Worm (Caenorhabditis elegans) whole organism, young adult: ENCODE data around the gene eor-2.

Experiments
- B0261.1 ChIP-seq: sonication (generic microtip); optimal IDR thresholded peaks from 2 replicates; lab custom pipeline; 2016; ENCODE audit warnings: mild to moderate bottlenecking, missing genetic modification characterization, moderate library complexity, missing compliant biosample characterization
- B0336.3 ChIP-seq: fragments of 200-800 bp; sonication (Bioruptor generic); IDR thresholded peaks from 2 replicates; pipeline ENCODE4 v1.3.6; 2022; ENCODE audit warnings: missing genetic modification characterization, missing compliant biosample characterization
- C06A6.2 ChIP-seq: fragments of 200-800 bp; sonication (Bioruptor generic); conservative IDR thresholded peaks from 2 replicates; pipeline ENCODE4 v1.3.6; 2022; ENCODE audit warnings: missing genetic modification characterization, missing compliant biosample characterization
- F23B12.7 ChIP-seq: sonication (generic microtip); optimal IDR thresholded peaks from 2 replicates; lab custom pipeline; 2017; ENCODE audit warnings: missing genetic modification characterization, mild to moderate bottlenecking, missing compliant biosample characterization, antibody characterized with exemption, moderate library complexity; ENCODE audit not compliant: insufficient read depth
- F39B2.1 ChIP-seq: fragments of 200-800 bp; sonication (Bioruptor generic); IDR thresholded peaks from 2 replicates; pipeline ENCODE4 v1.3.6; 2022; ENCODE audit warnings: missing genetic modification reagents, missing genetic modification characterization, missing compliant biosample characterization
- F49E8.2 ChIP-seq: sonication (generic microtip); optimal IDR thresholded peaks from 3 replicates; lab custom pipeline; 2017; ENCODE audit warnings: missing genetic modification characterization, mild to moderate bottlenecking, missing compliant biosample characterization, antibody characterized with exemption, moderate library complexity; ENCODE audit not compliant: insufficient read depth
- K12H6.12 ChIP-seq: fragments of 200-800 bp; sonication (Bioruptor generic); optimal IDR thresholded peaks from 2 replicates; lab custom pipeline; 2018; ENCODE audit warnings: mild to moderate bottlenecking, missing genetic modification characterization, missing compliant biosample characterization
- Y95B8A.8 ChIP-seq: fragments of 200-800 bp; sonication (Bioruptor generic); IDR thresholded peaks from 2 replicates; pipeline ENCODE4 v1.3.6; 2022; ENCODE audit warnings: missing genetic modification reagents, missing genetic modification characterization, missing compliant biosample characterization
- ama-1 ChIP-seq, 3 experiments: fragments of 150-350 bp in 1 of 3; sonication (generic microtip) in 2 of 3; optimal IDR thresholded peaks; 2 replicates each; lab custom pipeline; 2014 to 2018; ENCODE audit warnings: missing biosample characterization in 2 of 3, missing genetic modification characterization in 2 of 3, missing genetic modification reagents in 2 of 3
- aptf-2 ChIP-seq: fragments of 200-800 bp; sonication (Bioruptor generic); conservative IDR thresholded peaks from 2 replicates; pipeline ENCODE4 v1.3.6; 2022; ENCODE audit warnings: missing genetic modification reagents, missing genetic modification characterization, missing compliant biosample characterization
- attf-3 ChIP-seq: fragments of 200-800 bp; sonication (Bioruptor generic); conservative IDR thresholded peaks from 2 replicates; pipeline ENCODE4 v1.3.6; 2022; ENCODE audit warnings: missing genetic modification reagents, missing genetic modification characterization, missing compliant biosample characterization
- attf-5 ChIP-seq: fragments of 200-800 bp; sonication (Bioruptor generic); optimal IDR thresholded peaks from 2 replicates; lab custom pipeline; 2018; ENCODE audit warnings: mild to moderate bottlenecking, missing genetic modification characterization, missing compliant biosample characterization
- bed-1 ChIP-seq: fragments of 200-800 bp; sonication (Bioruptor generic); IDR thresholded peaks from 2 replicates; pipeline ENCODE4 v1.3.6; 2022; ENCODE audit warnings: missing genetic modification reagents, missing genetic modification characterization, missing compliant biosample characterization
- ceh-58 ChIP-seq: fragments of 200-800 bp; sonication (Bioruptor generic); IDR thresholded peaks from 2 replicates; pipeline ENCODE4 v1.3.6; 2022; ENCODE audit warnings: missing genetic modification characterization, missing compliant biosample characterization
- chd-7 ChIP-seq: sonication (generic microtip); optimal IDR thresholded peaks from 2 replicates; lab custom pipeline; 2016; ENCODE audit warnings: mild to moderate bottlenecking, missing genetic modification characterization, moderate library complexity, missing compliant biosample characterization
- die-1 ChIP-seq: sonication (generic microtip); optimal IDR thresholded peaks from 2 replicates; lab custom pipeline; 2016; ENCODE audit warnings: missing genotype, mild to moderate bottlenecking, missing genetic modification characterization, missing compliant biosample characterization
- dpff-1 ChIP-seq: sonication (generic microtip); optimal IDR thresholded peaks from 2 replicates; lab custom pipeline; 2017; ENCODE audit warnings: mild to moderate bottlenecking, missing genetic modification characterization, missing compliant biosample characterization
- dpl-1 ChIP-seq: fragments of 150-350 bp; optimal IDR thresholded peaks from 2 replicates; lab custom pipeline; 2014; ENCODE audit warnings: missing biosample characterization, missing genetic modification reagents, missing genetic modification characterization
- fkh-3 ChIP-seq: sonication (generic microtip); optimal IDR thresholded peaks from 2 replicates; lab custom pipeline; 2016; ENCODE audit warnings: mild to moderate bottlenecking, missing genetic modification characterization, missing compliant biosample characterization
- hmg-1.2 ChIP-seq: fragments of 200-800 bp; sonication (Bioruptor generic); IDR thresholded peaks from 2 replicates; pipeline ENCODE4 v1.3.6; 2022; ENCODE audit warnings: missing genetic modification reagents, missing genetic modification characterization, missing compliant biosample characterization
- let-607 ChIP-seq, 2 experiments: fragments of 200-800 bp in 1 of 2; sonication (Bioruptor generic) in 1 of 2; sonication (generic microtip) in 1 of 2; optimal IDR thresholded peaks; 2 replicates each; lab custom pipeline; 2016 to 2018; ENCODE audit warnings: mild to moderate bottlenecking in 2 of 2, missing compliant biosample characterization in 2 of 2, missing genetic modification characterization in 2 of 2, moderate library complexity in 2 of 2, missing genotype in 1 of 2
- lir-1 ChIP-seq: fragments of 200-800 bp; sonication (Bioruptor generic); conservative IDR thresholded peaks from 2 replicates; pipeline ENCODE4 v1.3.6; 2022; ENCODE audit warnings: missing genetic modification reagents, missing genetic modification characterization, missing compliant biosample characterization
- lsl-1 ChIP-seq: fragments of 200-800 bp; sonication (Bioruptor generic); optimal IDR thresholded peaks from 2 replicates; lab custom pipeline; 2018; ENCODE audit warnings: mild to moderate bottlenecking, missing genetic modification characterization, moderate library complexity, missing compliant biosample characterization
- madf-10 ChIP-seq: sonication (generic microtip); optimal IDR thresholded peaks from 2 replicates; lab custom pipeline; 2016; ENCODE audit warnings: mild to moderate bottlenecking, missing genetic modification characterization, missing compliant biosample characterization
- mcd-1 ChIP-seq: fragments of 200-800 bp; sonication (Bioruptor generic); IDR thresholded peaks from 2 replicates; pipeline ENCODE4 v1.3.6; 2022; ENCODE audit warnings: missing genetic modification reagents, missing genetic modification characterization, missing compliant biosample characterization
- mes-4 ChIP-seq: sonication (generic microtip); optimal IDR thresholded peaks from 2 replicates; lab custom pipeline; 2016; ENCODE audit warnings: missing genotype, missing genetic modification characterization, missing compliant biosample characterization
- mxl-1 ChIP-seq: sonication (generic microtip); optimal IDR thresholded peaks from 2 replicates; lab custom pipeline; 2016; ENCODE audit warnings: missing genetic modification characterization, missing compliant biosample characterization
- nfyb-1 ChIP-seq: fragments of 200-800 bp; sonication (Bioruptor generic); IDR thresholded peaks from 2 replicates; pipeline ENCODE4 v1.3.6; 2022; ENCODE audit warnings: missing genetic modification reagents, missing genetic modification characterization, missing compliant biosample characterization
- nhr-179 ChIP-seq: sonication (generic microtip); optimal IDR thresholded peaks from 2 replicates; lab custom pipeline; 2016; ENCODE audit warnings: mild to moderate bottlenecking, missing genetic modification characterization, missing compliant biosample characterization
- nhr-80 ChIP-seq: sonication (generic microtip); optimal IDR thresholded peaks from 2 replicates; lab custom pipeline; 2016; ENCODE audit warnings: missing genetic modification characterization, missing compliant biosample characterization
- pha-4 ChIP-seq: fragments of 150-350 bp; sonication (generic microtip); optimal IDR thresholded peaks from 2 replicates; lab custom pipeline; 2014; ENCODE audit warnings: missing biosample characterization, missing genetic modification reagents, missing genetic modification characterization
- repo-1 ChIP-seq: sonication (generic microtip); optimal IDR thresholded peaks from 2 replicates; lab custom pipeline; 2017; ENCODE audit warnings: mild to moderate bottlenecking, missing genetic modification characterization, missing compliant biosample characterization
- snpc-3.4 ChIP-seq: sonication (generic microtip); optimal IDR thresholded peaks from 2 replicates; lab custom pipeline; 2017; ENCODE audit warnings: missing genetic modification characterization, mild to moderate bottlenecking, missing compliant biosample characterization, antibody characterized with exemption, moderate library complexity, missing genotype, missing genetic modification reagents
- somi-1 ChIP-seq: fragments of 200-800 bp; sonication (Bioruptor generic); optimal IDR thresholded peaks from 2 replicates; lab custom pipeline; 2018; ENCODE audit warnings: mild to moderate bottlenecking, missing genetic modification characterization, missing compliant biosample characterization
- tbp1 ChIP-seq: fragments of 200-800 bp; sonication (Bioruptor generic); optimal IDR thresholded peaks from 2 replicates; lab custom pipeline; 2018; ENCODE audit warnings: mild to moderate bottlenecking, missing genetic modification characterization, missing compliant biosample characterization
- tbx-9 ChIP-seq: sonication (generic microtip); optimal IDR thresholded peaks from 2 replicates; lab custom pipeline; 2016; ENCODE audit warnings: borderline replicate concordance, missing genetic modification characterization, inconsistent platforms, missing compliant biosample characterization
- tlf-1 ChIP-seq: fragments of 200-800 bp; sonication (Bioruptor generic); optimal IDR thresholded peaks from 2 replicates; lab custom pipeline; 2018; ENCODE audit warnings: mild to moderate bottlenecking, missing genetic modification characterization, missing compliant biosample characterization
- unc-130 ChIP-seq: sonication (generic microtip); optimal IDR thresholded peaks from 2 replicates; lab custom pipeline; 2016; ENCODE audit warnings: missing genetic modification reagents, missing genetic modification characterization, missing compliant biosample characterization
- ztf-18 ChIP-seq: sonication (generic microtip); optimal IDR thresholded peaks from 2 replicates; lab custom pipeline; 2016; ENCODE audit warnings: missing genotype, mild to moderate bottlenecking, missing genetic modification characterization, missing compliant biosample characterization
- ztf-28 ChIP-seq: fragments of 200-800 bp; sonication (Bioruptor generic); IDR thresholded peaks from 2 replicates; pipeline ENCODE4 v1.3.6; 2022; ENCODE audit warnings: missing genetic modification reagents, missing genetic modification characterization, missing compliant biosample characterization
- ztf-3 ChIP-seq: fragments of 200-800 bp; sonication (Bioruptor generic); optimal IDR thresholded peaks from 2 replicates; lab custom pipeline; 2018; ENCODE audit warnings: mild to moderate bottlenecking, missing genetic modification characterization, missing compliant biosample characterization
- ztf-6 ChIP-seq: fragments of 200-800 bp; sonication (Bioruptor generic); IDR thresholded peaks from 2 replicates; pipeline ENCODE4 v1.3.6; 2022; ENCODE audit warnings: missing genetic modification reagents, missing genetic modification characterization, missing compliant biosample characterization

The eor-2 gene

DNA sequence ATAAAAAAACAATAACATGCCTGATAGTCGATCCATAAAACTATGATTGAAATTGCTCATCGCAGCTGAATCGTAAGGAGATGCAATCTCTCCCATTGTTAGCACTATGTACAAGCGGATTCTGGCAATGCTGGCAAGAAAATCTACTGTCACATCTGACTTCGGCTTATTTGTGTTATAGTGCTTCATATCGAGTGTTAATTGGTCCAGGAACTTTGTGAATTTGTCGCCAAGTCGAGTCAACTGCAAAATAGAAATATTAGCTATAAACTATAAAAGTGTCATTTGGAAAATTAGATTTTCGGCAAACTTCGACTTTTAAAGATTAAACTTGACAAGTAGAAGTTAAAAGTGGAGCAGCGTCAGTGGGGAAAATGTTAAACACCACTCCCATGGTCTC, 18.5 kb upstream of the eor-2 start:
- TF ChIP-seq tbp1 (GFP tag; lab: Kevin White, UChicago) (no peak), die-1 (tag; lab: Kevin White, UChicago) (no peak), unc-130 (no peak), repo-1 (tag; lab: Kevin White, UChicago) (no peak), somi-1 (GFP tag; lab: Kevin White, UChicago) (no peak), ztf-18 (tag; lab: Kevin White, UChicago) (no peak), ztf-3 (GFP tag; lab: Kevin White, UChicago) (no peak), F39B2.1 (GFP tag; lab: Robert Waterston, UW) (no peak), mxl-1 (no peak), tlf-1 (no peak), tbx-9 (no peak), snpc-3.4 (tag; lab: Kevin White, UChicago) (no peak), F23B12.7 (tag; lab: Kevin White, UChicago) (no peak), ceh-58 (GFP tag; lab: Robert Waterston, UW) (no peak), C06A6.2 (GFP tag; lab: Robert Waterston, UW) (no peak), nfyb-1 (no peak), ztf-6 (no peak), lir-1 (GFP tag; lab: Robert Waterston, UW) (no peak), dpff-1 (tag; lab: Kevin White, UChicago) (no peak), F49E8.2 (tag; lab: Kevin White, UChicago) (no peak)

DNA sequence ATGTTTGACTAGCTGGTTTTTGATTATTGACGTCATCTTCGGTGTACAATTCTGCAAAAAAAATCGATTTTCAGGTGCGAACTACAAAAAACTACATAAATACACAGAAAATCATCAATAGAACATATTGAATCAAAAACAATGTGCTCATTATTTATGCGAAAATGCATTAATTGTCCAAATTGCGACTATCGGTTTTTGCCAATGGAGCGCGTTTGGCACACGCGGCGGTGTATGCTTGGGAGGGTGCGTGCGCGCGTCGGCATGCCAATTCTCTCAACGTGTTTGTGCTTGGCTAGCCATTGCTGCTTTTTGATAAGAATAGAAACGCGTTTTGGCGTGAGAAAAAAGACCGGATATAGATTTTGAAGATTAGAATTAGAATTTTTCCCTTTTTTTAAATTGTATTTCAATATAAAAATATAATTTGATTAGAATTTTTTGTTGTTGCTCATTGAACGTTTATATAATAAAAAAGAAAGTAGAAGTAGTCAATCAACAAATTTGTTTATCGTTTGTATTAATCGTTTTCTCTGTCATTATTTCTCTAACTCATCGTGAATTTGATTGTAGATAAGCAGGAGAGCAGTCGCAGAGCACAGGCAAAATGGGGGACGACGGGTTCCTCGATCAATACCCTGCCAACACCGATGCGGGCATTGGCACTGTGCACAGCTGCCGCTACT, 13.6 kb upstream of the eor-2 start, which contains the start of the genes C44H4.4 and tap-1:
Gene C44H4.4, minus strand, starts transcription at position 51 of the 686 bp plus-strand sequence.
Gene tap-1, plus strand, starts transcription at position 574 of the 686 bp plus-strand sequence.
- TF ChIP-seq chd-7: no peak
- peak; percentile 38 for TF ChIP-seq attf-5 (GFP tag; lab: Kevin White, UChicago)
- TF ChIP-seq madf-10 (tag; lab: Kevin White, UChicago): peak; percentile 10
- TF ChIP-seq mes-4 (tag; lab: Kevin White, UChicago): no peak
- TF ChIP-seq nhr-80 (tag; lab: Kevin White, UChicago): peak; percentile 89
- TF ChIP-seq F23B12.7 (tag; lab: Kevin White, UChicago): peak; percentile 47
- peak; percentile 67 for TF ChIP-seq mcd-1 (GFP tag; lab: Robert Waterston, UW)
- TF ChIP-seq let-607 (tag; optimal IDR thresholded peaks at IDR 0.05; lab: Kevin White, UChicago): peak in 1 of 2 experiments; percentile 46

DNA sequence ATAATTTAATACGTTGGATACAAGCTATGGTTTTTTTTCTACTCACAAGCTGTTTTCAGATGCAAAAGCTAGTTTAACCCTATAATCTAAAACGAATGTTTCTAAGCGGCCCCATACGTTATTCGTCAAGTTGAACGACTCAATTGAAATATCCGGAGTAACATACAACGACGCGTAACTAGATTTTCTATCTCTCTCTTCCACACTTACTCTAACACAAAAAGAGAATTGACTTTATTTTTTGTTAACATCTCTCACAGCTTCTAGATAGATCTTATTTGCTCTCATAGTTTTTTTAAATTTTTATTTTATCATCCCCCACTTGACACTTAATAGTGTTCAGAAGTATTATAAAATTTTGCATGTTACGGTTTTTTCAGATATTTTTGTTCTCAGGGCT, 9.6 kb upstream of the eor-2 start:
- TF ChIP-seq ama-1 (optimal IDR thresholded peaks at IDR 0.05; lab: Kevin White, UChicago) (no peak), ama-1 (GFP tag; optimal IDR thresholded peaks at IDR 0.05; lab: Kevin White, UChicago) (no peak), B0261.1 (tag; lab: Kevin White, UChicago) (no peak), mcd-1 (GFP tag; lab: Robert Waterston, UW) (no peak), Y95B8A.8 (no peak), ceh-58 (GFP tag; lab: Robert Waterston, UW) (no peak)

DNA sequence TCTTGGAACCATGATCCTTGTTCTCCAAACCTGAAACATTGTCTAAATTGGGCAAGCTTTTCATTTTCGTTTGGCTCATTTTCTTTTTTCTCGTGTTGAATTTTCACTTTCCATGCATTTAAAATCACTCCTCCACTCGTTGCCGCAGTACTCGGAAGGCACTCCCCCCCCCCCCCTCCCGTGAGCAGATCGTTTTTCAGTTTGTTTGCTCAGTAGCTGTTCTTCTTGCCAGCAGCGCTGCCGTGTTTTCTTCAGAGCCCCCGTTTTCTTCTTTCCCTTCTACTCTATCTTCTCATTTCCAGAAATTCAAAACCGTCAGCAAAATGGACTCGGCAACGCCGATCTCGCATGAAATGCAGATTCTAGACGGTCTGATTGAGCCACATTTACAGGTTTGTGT, 8.0 kb upstream of the eor-2 start, which contains the start of gene C44H4.8:
Gene C44H4.8, plus strand, starts transcription at position 301 of the 400 bp plus-strand sequence.
- TF ChIP-seq nhr-179 (tag; lab: Kevin White, UChicago) (no peak), bed-1 (GFP tag; lab: Robert Waterston, UW) (no peak), fkh-3 (no peak), K12H6.12 (tag; lab: Kevin White, UChicago) (no peak), lsl-1 (GFP tag; lab: Kevin White, UChicago) (no peak), aptf-2 (no peak), B0336.3 (no peak), attf-3 (GFP tag; lab: Robert Waterston, UW) (no peak), repo-1 (tag; lab: Kevin White, UChicago) (no peak), ztf-28 (GFP tag; lab: Robert Waterston, UW) (no peak), lir-1 (GFP tag; lab: Robert Waterston, UW) (no peak), dpl-1 (GFP tag; lab: Kevin White, UChicago) (no peak), pha-4 (tag; lab: Kevin White, UChicago) (no peak), hmg-1.2 (GFP tag; lab: Robert Waterston, UW) (no peak)
